Fruit fly (Drosophila melanogaster): ENCODE measurements around the gene Nsf2.
A peak's percentile ranks its signal among the peaks of the same experiment; 100 is the strongest.

Nsf2 gene

dm6 chr3R:13822602-13823220, 15.1 kb downstream of the Nsf2 start (continued):
- TF ChIP-seq salr (GFP tag; optimal IDR thresholded peaks at IDR 0.05): peak in 1 of 2 experiments; percentile 3
- peak; percentile 5 for TF ChIP-seq CG8632 (GFP tag; optimal IDR thresholded peaks at IDR 0.05)
- TF ChIP-seq CG6163 (GFP tag; IDR thresholded peaks at IDR 0.05): 0 out of 3 replicates have a peak, but pooled peaks have one; percentile 17
- TF ChIP-seq eg (GFP tag; IDR thresholded peaks at IDR 0.05): no peak
- TF ChIP-seq topi (GFP tag; optimal IDR thresholded peaks at IDR 0.05): peak; percentile 36
- TF ChIP-seq CG11294 (GFP tag; IDR thresholded peaks at IDR 0.05): no peak
- TF ChIP-seq Hr39 (GFP tag; optimal IDR thresholded peaks at IDR 0.05): peak; percentile 33
- TF ChIP-seq svp (GFP tag): peak; percentile 79
- peak; percentile 45; the same call in 1 of the 2 replicates for TF ChIP-seq CG15336 (GFP tag; IDR thresholded peaks at IDR 0.05)
- peak; percentile 40 for TF ChIP-seq Smox (GFP tag; optimal IDR thresholded peaks at IDR 0.05)
- no peak for TF ChIP-seq CG11762 (GFP tag; optimal IDR thresholded peaks at IDR 0.05; ENCODE audit: insufficient read depth)
- TF ChIP-seq CG6792 (GFP tag; optimal IDR thresholded peaks at IDR 0.05): no peak
- no peak for TF ChIP-seq ss (GFP tag; optimal IDR thresholded peaks at IDR 0.05)
- TF ChIP-seq Sox102F (GFP tag; optimal IDR thresholded peaks at IDR 0.05): peak; percentile 45
- TF ChIP-seq CG8119 (GFP tag; IDR thresholded peaks at IDR 0.05): no peak; the same call in 2 of the 3 replicates
- no peak for TF ChIP-seq Ets21C (GFP tag; optimal IDR thresholded peaks at IDR 0.05)
- no peak for TF ChIP-seq Sox15 (GFP tag; optimal IDR thresholded peaks at IDR 0.05)
- TF ChIP-seq fd59A (GFP tag; optimal IDR thresholded peaks at IDR 0.05): no peak
- TF ChIP-seq Hr4 (GFP tag; optimal IDR thresholded peaks at IDR 0.05): peak; percentile 55
- TF ChIP-seq fkh (GFP tag; optimal IDR thresholded peaks at IDR 0.05): no peak
- peak; percentile 42 for TF ChIP-seq esn (GFP tag; optimal IDR thresholded peaks at IDR 0.05)
- no peak for TF ChIP-seq CG34406 (GFP tag; optimal IDR thresholded peaks at IDR 0.05)
- TF ChIP-seq fd85E (GFP tag; optimal IDR thresholded peaks at IDR 0.05): no peak
- no peak for TF ChIP-seq CG3919 (GFP tag; optimal IDR thresholded peaks at IDR 0.05)
- TF ChIP-seq vri (GFP tag; optimal IDR thresholded peaks at IDR 0.05): no peak
- TF ChIP-seq Gug (GFP tag; IDR thresholded peaks at IDR 0.05): no peak
- peak; percentile 60 for TF ChIP-seq CG32006 (GFP tag; optimal IDR thresholded peaks at IDR 0.05)
- TF ChIP-seq OdsH (GFP tag; optimal IDR thresholded peaks at IDR 0.05): peak; percentile 40
- TF ChIP-seq CG10669 (GFP tag; optimal IDR thresholded peaks at IDR 0.05): no peak
- no peak for TF ChIP-seq Lpt (GFP tag; optimal IDR thresholded peaks at IDR 0.05)
- peak; percentile 85 for TF ChIP-seq Eip78C (GFP tag)
- TF ChIP-seq Eip93F (GFP tag; optimal IDR thresholded peaks at IDR 0.05): no peak
- TF ChIP-seq CG3032 (tag; optimal IDR thresholded peaks at IDR 0.05): no peak
- TF ChIP-seq CG6808 (GFP tag; optimal IDR thresholded peaks at IDR 0.05): no peak
- no peak for TF ChIP-seq CG6276 (GFP tag; optimal IDR thresholded peaks at IDR 0.05)
- no peak for TF ChIP-seq dac (GFP tag; optimal IDR thresholded peaks at IDR 0.05)

DNA sequence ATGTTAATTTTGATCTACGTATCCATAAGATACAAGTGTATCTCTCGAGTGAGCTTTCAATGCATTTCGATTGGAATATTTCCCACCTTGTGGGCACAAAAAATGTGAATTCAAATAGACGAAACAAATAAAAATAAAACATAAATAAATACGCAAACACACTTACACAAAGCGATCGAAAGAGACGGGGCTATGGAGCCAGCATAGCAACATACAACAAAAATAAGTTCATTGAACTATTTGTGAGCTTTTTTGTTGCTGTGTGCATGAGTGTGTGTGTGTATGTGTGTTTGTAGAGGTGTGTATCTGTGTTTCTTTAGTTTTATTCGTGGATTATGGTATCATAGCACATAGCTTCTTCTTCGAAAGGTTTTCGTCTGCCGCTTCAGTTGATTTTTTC, 17.3 kb downstream of the Nsf2 start:
- TF ChIP-seq vri (GFP tag; optimal IDR thresholded peaks at IDR 0.05): no peak
- no peak for TF ChIP-seq CG10631 (GFP tag; optimal IDR thresholded peaks at IDR 0.05)
- TF ChIP-seq fkh (GFP tag; optimal IDR thresholded peaks at IDR 0.05): peak; percentile 83

DNA sequence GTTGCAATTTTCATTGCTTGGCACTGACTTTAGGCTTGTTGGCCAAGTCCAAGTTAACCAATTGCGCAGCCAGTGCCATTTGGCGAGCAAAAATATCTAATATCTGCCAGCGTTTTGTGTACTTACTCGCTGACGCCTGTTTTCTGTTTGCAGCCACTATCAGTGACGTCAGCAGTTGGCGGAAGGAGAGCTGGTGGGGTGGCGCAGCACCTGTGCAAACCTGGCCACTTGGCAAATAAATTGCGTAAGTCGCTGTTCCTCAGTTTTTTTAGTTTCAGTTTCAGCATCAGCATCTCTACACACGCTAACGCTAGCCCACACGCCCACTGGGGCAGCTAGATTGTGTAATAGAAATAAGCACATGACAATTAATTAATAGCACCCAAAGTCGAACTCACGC, 18.8 kb downstream of the Nsf2 start:
- TF ChIP-seq fkh (GFP tag; optimal IDR thresholded peaks at IDR 0.05) (peak; percentile 78), vri (GFP tag; optimal IDR thresholded peaks at IDR 0.05) (no peak), CG8119 (GFP tag; IDR thresholded peaks at IDR 0.05) (0 out of 3 replicates have a peak, but pooled peaks have one; percentile 12)

Data from whole organism, prepupa.